Worm (Caenorhabditis elegans): ENCODE results near the gene vps-39.
"Not testable (repeated sequence)": the region's sequence is repeated elsewhere in the genome, so short reads cannot be mapped to it uniquely, and the experiment has no call there.

DNA sequence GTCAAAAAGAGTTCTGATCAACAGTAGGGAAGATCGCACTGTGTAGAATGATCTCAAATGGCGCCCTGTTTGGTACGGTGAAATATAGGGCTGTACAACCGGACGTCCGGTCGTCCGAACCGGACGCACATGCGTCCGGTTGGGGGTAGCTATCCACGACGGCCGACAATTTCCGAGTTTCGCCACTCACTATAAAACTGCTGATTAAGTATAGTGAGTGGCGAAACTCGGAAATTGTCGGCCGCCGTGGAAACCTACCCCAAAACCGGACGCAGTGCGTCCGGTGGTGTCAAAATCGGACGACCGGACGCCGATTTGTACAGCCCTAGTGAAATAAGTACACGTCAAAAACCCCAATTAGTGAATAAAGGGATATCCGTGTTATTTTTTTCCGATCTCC, 46.2 kb downstream of the vps-39 start:
- TF ChIP-seq ZK546.5 (tag; optimal IDR thresholded peaks at IDR 0.05); sdz-12 (GFP tag; optimal IDR thresholded peaks at IDR 0.05); egl-27 (tag; optimal IDR thresholded peaks at IDR 0.05); zip-2 (tag; optimal IDR thresholded peaks at IDR 0.05); nhr-76 (tag; optimal IDR thresholded peaks at IDR 0.05); fkh-10 (GFP tag; optimal IDR thresholded peaks at IDR 0.05); unc-62 (GFP tag; optimal IDR thresholded peaks at IDR 0.05 in 1 of 2); unc-62 (tag; optimal IDR thresholded peaks at IDR 0.05); nhr-111 (GFP tag; optimal IDR thresholded peaks at IDR 0.05); skn-1 (tag; optimal IDR thresholded peaks at IDR 0.05); nhr-25 (tag; optimal IDR thresholded peaks at IDR 0.05; ENCODE audit: borderline replicate concordance, insufficient read depth); nhr-42 (GFP tag; IDR thresholded peaks at IDR 0.05): not testable (repeated sequence)

Measured in whole organism, L4 larva.